Fruit fly (Drosophila melanogaster) whole organism, embryonic: Measurements from ENCODE around the gene SkpA.
A peak's percentile ranks its signal among the peaks of the same experiment; 100 is the strongest.

Experiments
- Ada2b ChIP-seq: fragments of 200-800 bp; sonication (Bioruptor generic); IDR thresholded peaks from 2 replicates; pipeline ENCODE4 v1.3.6; 2022; ENCODE audit warnings: missing biosample characterization, missing genetic modification characterization
- B-H1 ChIP-seq: fragments of 200-800 bp; sonication (Bioruptor generic); IDR thresholded peaks from 3 replicates; pipeline ENCODE4 v1.3.6; 2022; ENCODE audit warnings: missing biosample characterization, missing genetic modification characterization
- CG10209 ChIP-seq: fragments of 200-800 bp; sonication (Bioruptor generic); optimal IDR thresholded peaks from 3 replicates; lab custom pipeline; 2017; ENCODE audit warnings: missing biosample characterization, mild to moderate bottlenecking, missing genetic modification characterization, missing genetic modification reagents
- CG1024 ChIP-seq: fragments of 200-800 bp; sonication (Bioruptor generic); IDR thresholded peaks from 2 replicates; pipeline ENCODE4 v1.3.6; 2022; ENCODE audit warnings: missing biosample characterization, missing genetic modification characterization
- CG13287 ChIP-seq: fragments of 200-800 bp; sonication (Bioruptor generic); IDR thresholded peaks from 2 replicates; pipeline ENCODE4 v1.3.6; 2022; ENCODE audit warnings: missing biosample characterization, missing genetic modification characterization; ENCODE audit not compliant: partially characterized antibody
- CG13624 ChIP-seq: fragments of 200-800 bp; sonication (Bioruptor generic); optimal IDR thresholded peaks from 2 replicates; lab custom pipeline; 2016; ENCODE audit warnings: missing biosample characterization, missing genetic modification characterization
- CG14710 ChIP-seq: fragments of 200-800 bp; sonication (Bioruptor generic); optimal IDR thresholded peaks from 3 replicates; lab custom pipeline; 2019; ENCODE audit warnings: missing biosample characterization, mild to moderate bottlenecking, missing genetic modification characterization, moderate library complexity
- CG14965 ChIP-seq: fragments of 200-800 bp; sonication (Bioruptor generic); optimal IDR thresholded peaks from 2 replicates; lab custom pipeline; 2016; ENCODE audit warnings: missing biosample characterization, missing genetic modification characterization, borderline replicate concordance
- CG15073 ChIP-seq: fragments of 200-800 bp; sonication (Bioruptor generic); optimal IDR thresholded peaks from 2 replicates; lab custom pipeline; 2016; ENCODE audit warnings: missing biosample characterization, missing genetic modification characterization
- CG1602 ChIP-seq: fragments of 200-800 bp; sonication (Bioruptor generic); optimal IDR thresholded peaks from 3 replicates; lab custom pipeline; 2016; ENCODE audit warnings: missing biosample characterization, missing genetic modification characterization
- CG16813 ChIP-seq: fragments of 200-800 bp; sonication (Bioruptor generic); IDR thresholded peaks from 3 replicates; pipeline ENCODE4 v1.3.6; 2022; ENCODE audit warnings: missing biosample characterization, missing genetic modification characterization; ENCODE audit not compliant: partially characterized antibody
- CG17568 ChIP-seq: fragments of 200-800 bp; sonication (Bioruptor generic); optimal IDR thresholded peaks from 2 replicates; lab custom pipeline; 2018; ENCODE audit warnings: missing biosample characterization, mild to moderate bottlenecking, missing genetic modification characterization, moderate library complexity
- CG17612 ChIP-seq: fragments of 200-800 bp; sonication (Bioruptor generic); IDR thresholded peaks from 2 replicates; pipeline ENCODE4 v1.3.6; 2022; ENCODE audit warnings: missing biosample characterization, missing genetic modification characterization
- CG1832 ChIP-seq: fragments of 200-800 bp; sonication (Bioruptor generic); optimal IDR thresholded peaks from 2 replicates; lab custom pipeline; 2017; ENCODE audit warnings: missing biosample characterization, mild to moderate bottlenecking, missing genetic modification characterization, inconsistent platforms
- CG2199 ChIP-seq: fragments of 200-800 bp; sonication (Bioruptor generic); IDR thresholded peaks from 3 replicates; pipeline ENCODE4 v1.3.6; 2022; ENCODE audit warnings: missing biosample characterization, missing genetic modification characterization
- CG32532 ChIP-seq: fragments of 200-800 bp; sonication (Bioruptor generic); IDR thresholded peaks from 2 replicates; pipeline ENCODE4 v1.3.6; 2022; ENCODE audit warnings: missing biosample characterization, missing genetic modification characterization
- CG32772 ChIP-seq: fragments of 200-800 bp; sonication (Bioruptor generic); IDR thresholded peaks from 2 replicates; pipeline ENCODE4 v1.3.6; 2022; ENCODE audit warnings: missing biosample characterization, missing genetic modification characterization
- CG42726 ChIP-seq: fragments of 200-800 bp; sonication (Bioruptor generic); IDR thresholded peaks from 2 replicates; pipeline ENCODE4 v1.3.6; 2022; ENCODE audit warnings: missing biosample characterization, missing genetic modification characterization; ENCODE audit not compliant: partially characterized antibody
- CG4424 ChIP-seq: fragments of 200-800 bp; sonication (Bioruptor generic); optimal IDR thresholded peaks from 3 replicates; lab custom pipeline; 2016; ENCODE audit warnings: missing biosample characterization, missing genetic modification characterization
- CG6689 ChIP-seq: fragments of 200-800 bp; sonication (Bioruptor generic); IDR thresholded peaks from 2 replicates; pipeline ENCODE4 v1.3.6; 2022; ENCODE audit warnings: missing biosample characterization, missing genetic modification characterization
- CG8388 ChIP-seq: fragments of 200-800 bp; sonication (Bioruptor generic); optimal IDR thresholded peaks from 2 replicates; lab custom pipeline; 2019; ENCODE audit warnings: missing biosample characterization, mild to moderate bottlenecking, missing genetic modification characterization, moderate library complexity
- CG9817 ChIP-seq: fragments of 200-800 bp; sonication (Bioruptor generic); optimal IDR thresholded peaks from 2 replicates; lab custom pipeline; 2018; ENCODE audit warnings: missing biosample characterization, mild to moderate bottlenecking, missing genetic modification characterization, moderate library complexity
- Camta ChIP-seq: fragments of 200-800 bp; sonication (Bioruptor generic); optimal IDR thresholded peaks from 2 replicates; lab custom pipeline; 2016; ENCODE audit warnings: missing biosample characterization, missing genetic modification characterization
- D19A ChIP-seq: fragments of 200-800 bp; optimal IDR thresholded peaks from 3 replicates; lab custom pipeline; 2019; ENCODE audit warnings: missing biosample characterization, mild to moderate bottlenecking, missing genetic modification characterization, moderate library complexity
- Dek ChIP-seq: fragments of 200-800 bp; sonication (Bioruptor generic); optimal IDR thresholded peaks from 3 replicates; lab custom pipeline; 2019; ENCODE audit warnings: missing biosample characterization, mild to moderate bottlenecking, missing genetic modification characterization, moderate library complexity
- Dref ChIP-seq: fragments of 200-800 bp; sonication (Bioruptor generic); IDR thresholded peaks from 2 replicates; pipeline ENCODE4 v1.3.6; 2022; ENCODE audit warnings: missing biosample characterization, missing genetic modification characterization
- Fer3 ChIP-seq: fragments of 200-800 bp; sonication (Bioruptor generic); optimal IDR thresholded peaks from 2 replicates; lab custom pipeline; 2018; ENCODE audit warnings: missing biosample characterization, mild to moderate bottlenecking, missing genetic modification characterization, moderate library complexity
- Hey ChIP-seq: fragments of 200-800 bp; sonication (Bioruptor generic); optimal IDR thresholded peaks from 3 replicates; lab custom pipeline; 2018; ENCODE audit warnings: missing biosample characterization, mild to moderate bottlenecking, missing genetic modification characterization
- Jarid2 ChIP-seq: fragments of 200-800 bp; sonication (Bioruptor generic); optimal IDR thresholded peaks from 3 replicates; lab custom pipeline; 2017; ENCODE audit warnings: mild to moderate bottlenecking, missing biosample characterization, missing genetic modification reagents, missing genetic modification characterization
- abd-A ChIP-seq: fragments of 200-800 bp; sonication (Bioruptor generic); optimal IDR thresholded peaks from 3 replicates; lab custom pipeline; 2019; ENCODE audit warnings: missing biosample characterization, mild to moderate bottlenecking, missing genetic modification characterization, moderate library complexity
- amos ChIP-seq: fragments of 200-800 bp; sonication (Bioruptor generic); IDR thresholded peaks from 2 replicates; pipeline ENCODE4 v1.3.6; 2022; ENCODE audit warnings: missing biosample characterization, missing genetic modification characterization; ENCODE audit not compliant: partially characterized antibody
- cas ChIP-seq: fragments of 200-800 bp; sonication (Bioruptor generic); IDR thresholded peaks from 2 replicates; pipeline ENCODE4 v1.3.6; 2022; ENCODE audit warnings: missing biosample characterization, missing genetic modification characterization
- caup ChIP-seq: fragments of 200-800 bp; sonication (Bioruptor generic); optimal IDR thresholded peaks from 3 replicates; lab custom pipeline; 2017; ENCODE audit warnings: missing biosample characterization, mild to moderate bottlenecking, missing genetic modification characterization, moderate library complexity; ENCODE audit not compliant: severe bottlenecking
- crc ChIP-seq: fragments of 200-800 bp; sonication (Bioruptor generic); optimal IDR thresholded peaks from 2 replicates; lab custom pipeline; 2016; ENCODE audit warnings: missing biosample characterization, missing genetic modification characterization
- dm ChIP-seq: fragments of 200-800 bp; sonication (Bioruptor generic); optimal IDR thresholded peaks from 3 replicates; lab custom pipeline; 2016; ENCODE audit warnings: missing biosample characterization, missing genetic modification characterization
- exex ChIP-seq: fragments of 200-800 bp; sonication (Bioruptor generic); optimal IDR thresholded peaks from 4 replicates; lab custom pipeline; 2018; ENCODE audit warnings: missing biosample characterization, mild to moderate bottlenecking, missing genetic modification characterization, moderate library complexity
- fru ChIP-seq: fragments of >200 bp; optimal IDR thresholded peaks from 2 replicates; lab custom pipeline; 2017
- gcm ChIP-seq: fragments of 200-800 bp; sonication (Bioruptor generic); optimal IDR thresholded peaks from 2 replicates; lab custom pipeline; 2019; ENCODE audit warnings: missing biosample characterization, mild to moderate bottlenecking, missing genetic modification characterization, moderate library complexity
- gem ChIP-seq: fragments of 200-800 bp; sonication (Bioruptor generic); optimal IDR thresholded peaks from 2 replicates; lab custom pipeline; 2019; ENCODE audit warnings: missing biosample characterization, mild to moderate bottlenecking, missing genetic modification characterization, moderate library complexity
- grn ChIP-seq: fragments of 200-800 bp; sonication (Bioruptor generic); optimal IDR thresholded peaks from 3 replicates; lab custom pipeline; 2017; ENCODE audit warnings: missing biosample characterization, missing genetic modification characterization
- gro ChIP-seq: fragments of 200-800 bp; sonication (Bioruptor generic); optimal IDR thresholded peaks from 2 replicates; lab custom pipeline; 2016; ENCODE audit warnings: missing biosample characterization, missing genetic modification characterization
- gsb-n ChIP-seq: fragments of 200-800 bp; sonication (Bioruptor generic); optimal IDR thresholded peaks from 3 replicates; lab custom pipeline; 2018; ENCODE audit warnings: missing biosample characterization, mild to moderate bottlenecking, missing genetic modification characterization
- ham ChIP-seq: fragments of 200-800 bp; sonication (Bioruptor generic); IDR thresholded peaks from 2 replicates; pipeline ENCODE4 v1.3.6; 2022; ENCODE audit warnings: missing biosample characterization, missing genetic modification characterization
- kah ChIP-seq: fragments of 200-800 bp; sonication (Bioruptor generic); optimal IDR thresholded peaks from 2 replicates; lab custom pipeline; 2018; ENCODE audit warnings: missing biosample characterization, mild to moderate bottlenecking, missing genetic modification characterization
- peb ChIP-seq: fragments of 200-800 bp; sonication (Bioruptor generic); IDR thresholded peaks from 2 replicates; pipeline ENCODE4 v1.3.6; 2022; ENCODE audit warnings: missing biosample characterization, missing genetic modification characterization
- pita ChIP-seq: fragments of 200-800 bp; sonication (Bioruptor generic); optimal IDR thresholded peaks from 2 replicates; lab custom pipeline; 2017; ENCODE audit warnings: missing biosample characterization, mild to moderate bottlenecking, missing genetic modification characterization
- slbo ChIP-seq: fragments of 200-800 bp; sonication (Bioruptor generic); IDR thresholded peaks from 2 replicates; pipeline ENCODE4 v1.3.6; 2022; ENCODE audit warnings: missing biosample characterization, missing genetic modification characterization
- tio ChIP-seq: fragments of 200-800 bp; sonication (Bioruptor generic); optimal IDR thresholded peaks from 2 replicates; lab custom pipeline; 2017; ENCODE audit warnings: missing biosample characterization, missing genetic modification characterization, inconsistent platforms
- tll ChIP-seq, 2 experiments: fragments of 200-800 bp in 1 of 2; fragments of >200 bp in 1 of 2; sonication (Bioruptor generic) in 1 of 2; optimal IDR thresholded peaks; 2 replicates each; lab custom pipeline; 2017 to 2019; ENCODE audit warnings: missing biosample characterization in 2 of 2, missing genetic modification characterization in 2 of 2, mild to moderate bottlenecking in 1 of 2, moderate library complexity in 1 of 2
- toy ChIP-seq: fragments of 200-800 bp; sonication (Bioruptor generic); IDR thresholded peaks from 2 replicates; pipeline ENCODE4 v1.3.6; 2022; ENCODE audit warnings: missing biosample characterization, missing genetic modification characterization
- unc-4 ChIP-seq: fragments of 200-800 bp; sonication (Bioruptor generic); IDR thresholded peaks from 2 replicates; pipeline ENCODE4 v1.3.6; 2022; ENCODE audit warnings: missing biosample characterization, missing genetic modification characterization; ENCODE audit not compliant: partially characterized antibody
- yki ChIP-seq: fragments of >200 bp; optimal IDR thresholded peaks from 3 replicates; lab custom pipeline; 2018

The SkpA gene

DNA sequence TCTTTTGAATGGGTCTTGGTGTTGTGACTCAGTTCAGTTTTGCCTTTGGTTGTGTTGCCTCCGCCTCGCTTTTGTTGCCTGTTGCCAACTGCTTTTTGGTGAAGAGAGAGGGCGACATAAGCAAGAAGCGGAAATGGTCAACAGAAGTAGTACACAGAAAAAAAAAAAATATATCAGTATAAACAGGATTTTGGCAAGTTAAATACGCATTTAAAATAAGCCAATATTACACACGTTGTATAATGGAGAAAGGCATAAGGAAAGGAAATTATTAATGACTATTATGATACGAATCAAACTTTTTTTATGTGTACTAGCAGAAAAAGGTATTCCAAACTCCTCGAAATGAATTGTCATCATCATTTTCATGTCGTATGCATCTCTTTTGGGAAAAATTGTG is 40.1 kb downstream of the SkpA start (continued):
- no peak for TF ChIP-seq CG17568
- no peak for TF ChIP-seq CG1832 (GFP tag; lab: Kevin White, UChicago)
- no peak for TF ChIP-seq CG10209 (GFP tag; lab: Kevin White, UChicago)
- no peak for TF ChIP-seq yki (lab: Kevin White, UChicago)
- no peak for TF ChIP-seq pita (GFP tag; lab: Kevin White, UChicago)
- no peak for TF ChIP-seq caup (GFP tag; lab: Kevin White, UChicago)
- no peak for TF ChIP-seq kah (GFP tag; lab: Kevin White, UChicago)
- no peak for TF ChIP-seq toy (GFP tag; lab: Robert Waterston, UW)
- TF ChIP-seq Hey (tag; lab: Kevin White, UChicago): no peak
- TF ChIP-seq slbo (GFP tag; lab: Robert Waterston, UW): no peak
- no peak for TF ChIP-seq tll (GFP tag; optimal IDR thresholded peaks at IDR 0.05; lab: Kevin White, UChicago)
- TF ChIP-seq gem (tag; lab: Kevin White, UChicago): peak; percentile 53
- TF ChIP-seq gcm (GFP tag; lab: Kevin White, UChicago): no peak
- TF ChIP-seq CG6689: no peak
- TF ChIP-seq CG4424 (GFP tag; lab: Kevin White, UChicago): no peak
- no peak for TF ChIP-seq ham (GFP tag; lab: Robert Waterston, UW)
- no peak for TF ChIP-seq Fer3 (tag; lab: Kevin White, UChicago)
- no peak for TF ChIP-seq cas (GFP tag; lab: Robert Waterston, UW)
- no peak for TF ChIP-seq crc (GFP tag; lab: Kevin White, UChicago)
- peak; percentile 11 for TF ChIP-seq CG8388 (GFP tag; lab: Kevin White, UChicago)
- TF ChIP-seq CG32532 (GFP tag; lab: Robert Waterston, UW): no peak
- no peak for TF ChIP-seq exex
- no peak for TF ChIP-seq CG14965 (GFP tag; lab: Kevin White, UChicago)
- TF ChIP-seq fru (lab: Kevin White, UChicago): no peak
- no peak for TF ChIP-seq CG1024 (GFP tag; lab: Robert Waterston, UW)
- no peak for TF ChIP-seq unc-4 (GFP tag; lab: Robert Waterston, UW)
- no peak for TF ChIP-seq Jarid2 (GFP tag; lab: Kevin White, UChicago)
- no peak for TF ChIP-seq CG2199
- TF ChIP-seq CG42726 (GFP tag; lab: Robert Waterston, UW): no peak
- TF ChIP-seq amos (GFP tag; lab: Robert Waterston, UW): no peak
- no peak for TF ChIP-seq B-H1 (GFP tag; lab: Robert Waterston, UW)
- TF ChIP-seq gro (GFP tag; lab: Kevin White, UChicago): no peak
- TF ChIP-seq CG1602 (GFP tag; lab: Kevin White, UChicago): no peak
- no peak for TF ChIP-seq Dref (GFP tag; lab: Robert Waterston, UW)
- TF ChIP-seq gsb-n (tag; lab: Kevin White, UChicago): peak; percentile 2
- no peak for TF ChIP-seq CG13287
- peak; percentile 30 for TF ChIP-seq CG14710 (tag; lab: Kevin White, UChicago)
- no peak for TF ChIP-seq abd-A (tag; lab: Kevin White, UChicago)
- no peak for TF ChIP-seq Camta (GFP tag; lab: Kevin White, UChicago)
- TF ChIP-seq CG15073 (GFP tag; lab: Kevin White, UChicago): no peak
- no peak for TF ChIP-seq CG17612 (GFP tag; lab: Robert Waterston, UW)
- TF ChIP-seq peb (GFP tag; lab: Robert Waterston, UW): no peak
- TF ChIP-seq CG13624 (GFP tag; lab: Kevin White, UChicago): no peak
- 0 out of 2 replicates have a peak, but pooled peaks have one; percentile 8 for TF ChIP-seq Ada2b (GFP tag; lab: Robert Waterston, UW)
- TF ChIP-seq dm (GFP tag; lab: Kevin White, UChicago): no peak
- no peak for TF ChIP-seq CG16813 (GFP tag; lab: Robert Waterston, UW)
- no peak for TF ChIP-seq CG9817 (tag; lab: Kevin White, UChicago)
- TF ChIP-seq Dek (tag; lab: Kevin White, UChicago): no peak
- TF ChIP-seq grn (GFP tag; lab: Kevin White, UChicago): no peak
- TF ChIP-seq CG32772 (GFP tag; lab: Robert Waterston, UW): no peak
- no peak for TF ChIP-seq D19A (tag; lab: Kevin White, UChicago)
- TF ChIP-seq tio (GFP tag; lab: Kevin White, UChicago): no peak
